Fruit fly (Drosophila melanogaster): Measurements from ENCODE around the gene CG15721.

dm6 chrX:12927612-12928011, 42.9 kb upstream of the CG15721 start:
- TF ChIP-seq kay (GFP tag; ENCODE audit: borderline replicate concordance) (no peak), CG11617 (GFP tag; optimal IDR thresholded peaks at IDR 0.05) (no peak), Mnt (GFP tag; optimal IDR thresholded peaks at IDR 0.05) (no peak)
